Worm (Caenorhabditis elegans) whole organism, mixed stage, embryonic: ENCODE data around the gene irld-45.

ENCODE experiments used
- elt-1 ChIP-seq: sonication (generic microtip); optimal IDR thresholded peaks from 2 replicates; lab custom pipeline; 2017; ENCODE audit warnings: missing genetic modification characterization, mild to moderate bottlenecking, missing compliant biosample characterization, antibody characterized with exemption, moderate library complexity, borderline replicate concordance; ENCODE audit not compliant: insufficient read depth
- lsy-2 ChIP-seq: fragments of 150-350 bp; optimal IDR thresholded peaks from 2 replicates; lab custom pipeline; 2014; ENCODE audit warnings: missing biosample characterization, missing genetic modification characterization
- mep-1 ChIP-seq: fragments of 150-350 bp; optimal IDR thresholded peaks from 2 replicates; lab custom pipeline; 2017; ENCODE audit warnings: missing biosample characterization, missing genetic modification reagents, missing genetic modification characterization, inconsistent platforms
- pha-4 ChIP-seq: fragments of 150-350 bp; optimal IDR thresholded peaks from 2 replicates; lab custom pipeline; 2018; ENCODE audit warnings: missing biosample characterization, missing genetic modification reagents, missing genetic modification characterization
- snpc-4 ChIP-seq: fragments of 150-350 bp; optimal IDR thresholded peaks from 2 replicates; lab custom pipeline; 2014; ENCODE audit warnings: missing biosample characterization, missing genetic modification characterization
- unc-39 ChIP-seq: fragments of 150-350 bp; optimal IDR thresholded peaks from 2 replicates; lab custom pipeline; 2014; ENCODE audit warnings: missing biosample characterization, missing genetic modification characterization
- unc-62 ChIP-seq: fragments of 150-350 bp; optimal IDR thresholded peaks from 2 replicates; lab custom pipeline; 2014; ENCODE audit warnings: missing biosample characterization, missing genetic modification reagents, missing genetic modification characterization

DNA sequence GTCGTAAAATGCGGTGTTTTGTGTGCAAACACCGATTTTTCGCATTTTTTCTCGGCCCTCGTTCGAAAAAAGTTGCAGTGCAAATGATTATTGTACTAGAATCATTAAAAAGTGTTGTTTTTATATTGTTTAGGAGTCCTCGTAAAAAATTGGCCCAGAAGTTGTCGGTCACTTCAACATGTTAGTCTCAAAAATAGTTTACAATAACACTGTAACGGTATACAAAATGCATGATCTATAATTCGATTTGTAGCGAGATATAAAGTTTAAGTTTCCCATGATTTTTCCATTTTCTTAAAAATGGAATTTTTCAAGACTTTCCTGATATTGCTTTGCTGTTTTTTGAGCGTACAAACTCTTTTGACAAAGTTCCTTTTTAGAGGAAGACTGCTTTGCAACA, 18.8 kb downstream of the irld-45 start, which contains the start of gene K04F1.8:
- no peak for TF ChIP-seq unc-62 (GFP tag; lab: Kevin White, UChicago)
- TF ChIP-seq elt-1 (tag; lab: Kevin White, UChicago), result no peak
- TF ChIP-seq lsy-2 (tag; lab: Kevin White, UChicago), result no peak
- TF ChIP-seq pha-4 (tag; lab: Kevin White, UChicago), result no peak
- TF ChIP-seq mep-1 (tag; lab: Kevin White, UChicago), result no peak
- TF ChIP-seq unc-39 (tag; lab: Kevin White, UChicago), result no peak
- TF ChIP-seq snpc-4 (tag; lab: Kevin White, UChicago), result no peak
